Worm (Caenorhabditis elegans) whole organism, L4 larva: ENCODE measurements around the gene C53A5.17.

Source experiments
- F10B5.3 ChIP-seq: sonication (generic microtip); optimal IDR thresholded peaks from 2 replicates; lab custom pipeline; 2016; ENCODE audit warnings: mild to moderate bottlenecking, missing genetic modification characterization, missing compliant biosample characterization
- F26F4.8 ChIP-seq: fragments of 200-800 bp; sonication (Bioruptor generic); conservative IDR thresholded peaks from 2 replicates; pipeline ENCODE4 v1.3.6; 2022; ENCODE audit warnings: missing genetic modification characterization, missing compliant biosample characterization
- F44E2.7 ChIP-seq: fragments of 200-800 bp; sonication (Bioruptor generic); IDR thresholded peaks from 2 replicates; pipeline ENCODE4 v2.1.2; 2022; ENCODE audit warnings: missing genetic modification characterization, missing compliant biosample characterization
- R02D3.7 ChIP-seq: fragments of 150-350 bp; sonication (generic microtip); optimal IDR thresholded peaks from 3 replicates; lab custom pipeline; 2014; ENCODE audit warnings: missing biosample characterization, missing genetic modification characterization
- T26A8.4 ChIP-seq: fragments of 200-800 bp; sonication (Bioruptor generic); IDR thresholded peaks from 2 replicates; pipeline ENCODE4 v1.3.6; 2022; ENCODE audit warnings: missing genetic modification characterization, missing compliant biosample characterization
- ZK337.2 ChIP-seq: fragments of 200-800 bp; sonication (Bioruptor generic); IDR thresholded peaks from 2 replicates; pipeline ENCODE4 v1.3.6; 2022; ENCODE audit warnings: missing genetic modification reagents, missing genetic modification characterization, missing compliant biosample characterization
- ZK546.5 ChIP-seq, 2 experiments: sonication (generic microtip); optimal IDR thresholded peaks; 2 replicates each; lab custom pipeline; 2017; ENCODE audit warnings: missing biosample characterization in 2 of 2, missing genetic modification characterization in 2 of 2
- ama-1 ChIP-seq: fragments of 150-350 bp; optimal IDR thresholded peaks from 2 replicates; lab custom pipeline; 2014; ENCODE audit warnings: inconsistent platforms, mixed read lengths
- ceh-20 ChIP-seq: fragments of 200-800 bp; sonication (Bioruptor generic); IDR thresholded peaks from 2 replicates; pipeline ENCODE4 v1.3.6; 2022; ENCODE audit warnings: missing genetic modification reagents, missing genetic modification characterization, missing compliant biosample characterization
- ceh-28 ChIP-seq: fragments of 150-350 bp; optimal IDR thresholded peaks from 2 replicates; lab custom pipeline; 2014; ENCODE audit warnings: missing biosample characterization, missing genetic modification reagents, missing genetic modification characterization
- ces-1 ChIP-seq: fragments of 150-350 bp; sonication (generic microtip); optimal IDR thresholded peaks from 4 replicates; lab custom pipeline; 2014; ENCODE audit warnings: missing biosample characterization, missing genetic modification reagents, missing genetic modification characterization
- cey-2 ChIP-seq: sonication (generic microtip); optimal IDR thresholded peaks from 3 replicates; lab custom pipeline; 2017; ENCODE audit warnings: missing genetic modification characterization, mild to moderate bottlenecking, missing compliant biosample characterization, antibody characterized with exemption, borderline replicate concordance; ENCODE audit not compliant: insufficient read depth
- daf-19 ChIP-seq: fragments of 200-800 bp; sonication (Bioruptor generic); conservative IDR thresholded peaks from 2 replicates; pipeline ENCODE4 v1.3.6; 2022; ENCODE audit warnings: missing genetic modification characterization, missing compliant biosample characterization
- dmd-6 ChIP-seq: fragments of 200-800 bp; sonication (Bioruptor generic); IDR thresholded peaks from 2 replicates; pipeline ENCODE4 v1.3.6; 2022; ENCODE audit warnings: missing genetic modification reagents, missing genetic modification characterization, missing compliant biosample characterization
- dmd-8 ChIP-seq: fragments of 200-800 bp; sonication (Bioruptor generic); IDR thresholded peaks from 2 replicates; pipeline ENCODE4 v1.3.6; 2022; ENCODE audit warnings: missing genetic modification characterization, missing compliant biosample characterization
- dpl-1 ChIP-seq: fragments of 150-350 bp; optimal IDR thresholded peaks from 2 replicates; lab custom pipeline; 2014; ENCODE audit warnings: missing biosample characterization, missing genetic modification reagents, missing genetic modification characterization
- egl-27 ChIP-seq: sonication (generic microtip); optimal IDR thresholded peaks from 3 replicates; lab custom pipeline; 2017; ENCODE audit warnings: missing biosample characterization, missing genetic modification reagents, missing genetic modification characterization
- fkh-10 ChIP-seq: fragments of 150-350 bp; optimal IDR thresholded peaks from 2 replicates; lab custom pipeline; 2014; ENCODE audit warnings: missing biosample characterization, missing genetic modification reagents, missing genetic modification characterization
- hif-1 ChIP-seq, 2 experiments: sonication (generic microtip); optimal IDR thresholded peaks; 2 replicates each; lab custom pipeline; 2016 to 2017; ENCODE audit warnings: missing compliant biosample characterization in 2 of 2, missing genetic modification characterization in 2 of 2, missing genetic modification reagents in 2 of 2, missing genotype in 2 of 2, mild to moderate bottlenecking in 1 of 2
- hlh-11 ChIP-seq: fragments of 200-800 bp; sonication (Bioruptor generic); optimal IDR thresholded peaks from 2 replicates; lab custom pipeline; 2018; ENCODE audit warnings: mild to moderate bottlenecking, missing genetic modification characterization, missing compliant biosample characterization
- jun-1 ChIP-seq: fragments of 150-350 bp; optimal IDR thresholded peaks from 2 replicates; lab custom pipeline; 2014; ENCODE audit warnings: missing biosample characterization, missing genetic modification reagents, missing genetic modification characterization
- lin-13 ChIP-seq: fragments of 150-350 bp; optimal IDR thresholded peaks from 2 replicates; lab custom pipeline; 2014; ENCODE audit warnings: missing biosample characterization, missing genetic modification reagents, missing genetic modification characterization
- lin-15B ChIP-seq: fragments of 150-350 bp; sonication (generic microtip); optimal IDR thresholded peaks from 3 replicates; lab custom pipeline; 2014; ENCODE audit warnings: missing biosample characterization, missing genetic modification characterization
- lin-29 ChIP-seq: fragments of 200-800 bp; sonication (Bioruptor generic); IDR thresholded peaks from 2 replicates; pipeline ENCODE4 v1.3.6; 2022; ENCODE audit warnings: missing genetic modification reagents, missing genetic modification characterization, missing compliant biosample characterization
- lin-38 ChIP-seq: fragments of 200-800 bp; sonication (Bioruptor generic); IDR thresholded peaks from 2 replicates; pipeline ENCODE4 v1.3.6; 2022; ENCODE audit warnings: missing genetic modification reagents, missing genetic modification characterization, missing compliant biosample characterization
- lsy-2 ChIP-seq, 2 experiments: fragments of 150-350 bp in 1 of 2; sonication (generic microtip) in 1 of 2; optimal IDR thresholded peaks; 2 replicates each; lab custom pipeline; 2014 to 2017; ENCODE audit warnings: missing biosample characterization in 2 of 2, missing genetic modification characterization in 2 of 2
- mdl-1 ChIP-seq, 2 experiments: fragments of 150-350 bp in 1 of 2; sonication (generic microtip) in 1 of 2; optimal IDR thresholded peaks; 2 replicates each; lab custom pipeline; 2014 to 2017; ENCODE audit warnings: missing biosample characterization in 2 of 2, missing genetic modification characterization in 2 of 2
- nhr-10 ChIP-seq: fragments of 150-350 bp; optimal IDR thresholded peaks from 2 replicates; lab custom pipeline; 2014; ENCODE audit warnings: missing biosample characterization, missing genetic modification characterization
- nhr-28 ChIP-seq: fragments of 150-350 bp; optimal IDR thresholded peaks from 2 replicates; lab custom pipeline; 2014; ENCODE audit warnings: missing biosample characterization, missing genetic modification characterization
- nhr-48 ChIP-seq: sonication (generic microtip); optimal IDR thresholded peaks from 2 replicates; lab custom pipeline; 2016; ENCODE audit warnings: mild to moderate bottlenecking, missing genetic modification characterization, missing compliant biosample characterization
- saeg-2 ChIP-seq: fragments of 200-800 bp; sonication (Bioruptor generic); IDR thresholded peaks from 2 replicates; pipeline ENCODE4 v1.3.6; 2022; ENCODE audit warnings: missing genetic modification reagents, missing genetic modification characterization, missing compliant biosample characterization
- spr-3 ChIP-seq: fragments of 200-800 bp; sonication (Bioruptor generic); optimal IDR thresholded peaks from 2 replicates; lab custom pipeline; 2018; ENCODE audit warnings: mild to moderate bottlenecking, missing genetic modification characterization, missing compliant biosample characterization
- unc-130 ChIP-seq: sonication (generic microtip); optimal IDR thresholded peaks from 2 replicates; lab custom pipeline; 2016; ENCODE audit warnings: missing genetic modification reagents, missing genetic modification characterization, missing compliant biosample characterization
- unc-62 ChIP-seq, 3 experiments: fragments of 150-350 bp in 1 of 3; sonication (generic microtip); optimal IDR thresholded peaks in 2 of 3; peaks in 1 of 3; 1 replicate in 1 of 3; 2 replicates in 2 of 3; lab custom pipeline; 2014 to 2017; ENCODE audit warnings: missing biosample characterization in 3 of 3, missing genetic modification characterization in 3 of 3, missing genetic modification reagents in 3 of 3, missing genotype in 1 of 3
- vab-7 ChIP-seq: fragments of 200-800 bp; sonication (Bioruptor generic); IDR thresholded peaks from 2 replicates; pipeline ENCODE4 v1.3.6; 2022; ENCODE audit warnings: missing genetic modification reagents, missing genetic modification characterization, missing compliant biosample characterization
- zfp-2 ChIP-seq: sonication (generic microtip); optimal IDR thresholded peaks from 2 replicates; lab custom pipeline; 2016; ENCODE audit warnings: mild to moderate bottlenecking, missing genetic modification characterization, missing compliant biosample characterization
- zip-11 ChIP-seq: fragments of 200-800 bp; sonication (Bioruptor generic); IDR thresholded peaks from 2 replicates; pipeline ENCODE4 v1.3.6; 2022; ENCODE audit warnings: missing genetic modification characterization, missing compliant biosample characterization
- ztf-11 ChIP-seq: fragments of 150-350 bp; optimal IDR thresholded peaks from 2 replicates; lab custom pipeline; 2014; ENCODE audit warnings: missing biosample characterization, missing genetic modification characterization

C53A5.17 gene

ce11 chrV:14556187-14556586 is 35.3 kb upstream of the C53A5.17 start, which contains the start of gene srg-47:
Gene srg-47, minus strand, starts transcription at chrV:14556287.
- TF ChIP-seq mdl-1 (tag; optimal IDR thresholded peaks at IDR 0.05; lab: Kevin White, UChicago) (no peak), dmd-8 (GFP tag; lab: Robert Waterston, UW) (no peak), egl-27 (tag; lab: Kevin White, UChicago) (no peak), saeg-2 (GFP tag; lab: Robert Waterston, UW) (no peak), nhr-48 (no peak), hlh-11 (tag; lab: Kevin White, UChicago) (no peak), zfp-2 (no peak), vab-7 (GFP tag; lab: Robert Waterston, UW) (no peak), R02D3.7 (tag; lab: Kevin White, UChicago) (no peak), hif-1 (tag; optimal IDR thresholded peaks at IDR 0.05; lab: Kevin White, UChicago) (no peak), ces-1 (GFP tag; lab: Kevin White, UChicago) (no peak), spr-3 (GFP tag; lab: Kevin White, UChicago) (no peak), F26F4.8 (GFP tag; lab: Robert Waterston, UW) (no peak), lin-13 (no peak), fkh-10 (GFP tag; lab: Kevin White, UChicago) (no peak), unc-62 (GFP tag; optimal IDR thresholded peaks at IDR 0.05 in 1 of 2; lab: Kevin White, UChicago) (no peak), unc-62 (tag; optimal IDR thresholded peaks at IDR 0.05; lab: Kevin White, UChicago) (no peak), daf-19 (GFP tag; lab: Robert Waterston, UW) (no peak), F44E2.7 (GFP tag; lab: Robert Waterston, UW) (no peak)

- TF ChIP-seq dmd-6 (GFP tag; lab: Robert Waterston, UW) (no peak), lin-29 (no peak), unc-62 (GFP tag; optimal IDR thresholded peaks at IDR 0.05 in 1 of 2; lab: Kevin White, UChicago) (peak in 1 of 2 experiments; percentile 63), unc-62 (tag; optimal IDR thresholded peaks at IDR 0.05; lab: Kevin White, UChicago) (no peak), ama-1 (no peak), jun-1 (tag; lab: Kevin White, UChicago) (no peak), lin-15B (no peak), nhr-28 (peak; percentile 6), nhr-10 (tag; lab: Kevin White, UChicago) (no peak), ZK546.5 (tag; optimal IDR thresholded peaks at IDR 0.05; lab: Kevin White, UChicago) (no peak), zip-11 (GFP tag; lab: Robert Waterston, UW) (no peak), ceh-28 (tag; lab: Kevin White, UChicago) (no peak)
These were observed 27.6 kb upstream of the C53A5.17 start for ce11 chrV:14548510-14548909.

ce11 chrV:14546569-14546968 is 25.7 kb upstream of the C53A5.17 start, which contains the start of gene C53A5.13:
Gene C53A5.13, plus strand, starts transcription at chrV:14546869.
- TF ChIP-seq lsy-2 (tag; optimal IDR thresholded peaks at IDR 0.05; lab: Kevin White, UChicago) = no peak
- TF ChIP-seq lin-38 (GFP tag; lab: Robert Waterston, UW) = no peak
- TF ChIP-seq hif-1 (tag; optimal IDR thresholded peaks at IDR 0.05; lab: Kevin White, UChicago) = no peak
- no peak for TF ChIP-seq F10B5.3 (tag; lab: Kevin White, UChicago)
- no peak for TF ChIP-seq unc-130 (GFP tag; lab: Kevin White, UChicago)
- TF ChIP-seq nhr-10 (tag; lab: Kevin White, UChicago) = no peak
- TF ChIP-seq ZK337.2 = no peak
- TF ChIP-seq ztf-11 = no peak
- no peak for TF ChIP-seq dpl-1 (GFP tag; lab: Kevin White, UChicago)
- no peak for TF ChIP-seq T26A8.4 (GFP tag; lab: Robert Waterston, UW)
- TF ChIP-seq ceh-20 = no peak
- TF ChIP-seq cey-2 (tag; lab: Kevin White, UChicago) = no peak
- no peak for TF ChIP-seq zip-11 (GFP tag; lab: Robert Waterston, UW)
- no peak for TF ChIP-seq lin-15B
